Worm (Caenorhabditis elegans) whole organism, L1 larva: Measurements from ENCODE around the gene H28G03.3.

Experiments used
- C34B4.2 ChIP-seq: sonication (generic microtip); optimal IDR thresholded peaks from 2 replicates; lab custom pipeline; 2017; ENCODE audit warnings: mild to moderate bottlenecking, missing genetic modification characterization, missing compliant biosample characterization
- alr-1 ChIP-seq: fragments of 200-800 bp; sonication (Bioruptor generic); optimal IDR thresholded peaks from 2 replicates; lab custom pipeline; 2018; ENCODE audit warnings: borderline replicate concordance, mild to moderate bottlenecking, missing genetic modification characterization, missing compliant biosample characterization
- blmp-1 ChIP-seq: fragments of 150-350 bp; optimal IDR thresholded peaks from 2 replicates; lab custom pipeline; 2014; ENCODE audit warnings: missing biosample characterization, missing genetic modification characterization
- ceh-63 ChIP-seq: fragments of 200-800 bp; sonication (Bioruptor generic); optimal IDR thresholded peaks from 2 replicates; lab custom pipeline; 2018; ENCODE audit warnings: mild to moderate bottlenecking, missing genetic modification characterization, missing compliant biosample characterization
- ceh-82 ChIP-seq, 3 experiments: fragments of 150-350 bp in 1 of 3; sonication (generic microtip) in 2 of 3; optimal IDR thresholded peaks; 2 replicates each; lab custom pipeline; 2014 to 2017; ENCODE audit warnings: missing biosample characterization in 3 of 3, missing genetic modification characterization in 3 of 3
- ceh-88 ChIP-seq: fragments of 200-800 bp; sonication (Bioruptor generic); IDR thresholded peaks from 2 replicates; pipeline ENCODE4 v1.3.6; 2022; ENCODE audit warnings: missing genetic modification characterization, missing compliant biosample characterization
- efl-1 ChIP-seq, 4 experiments: fragments of 150-350 bp; optimal IDR thresholded peaks in 3 of 4; peaks in 1 of 4; 1 replicate in 1 of 4; 2 replicates in 3 of 4; lab custom pipeline; 2014; ENCODE audit warnings: missing biosample characterization in 2 of 4, missing genetic modification characterization in 2 of 4, missing genetic modification reagents in 2 of 4
- egl-13 ChIP-seq: sonication (generic microtip); optimal IDR thresholded peaks from 2 replicates; lab custom pipeline; 2016; ENCODE audit warnings: missing genotype, missing genetic modification reagents, missing genetic modification characterization, missing compliant biosample characterization
- elt-3 ChIP-seq, 6 experiments: fragments of 150-350 bp in 1 of 6; sonication (generic microtip); optimal IDR thresholded peaks; 2 replicates each; lab custom pipeline; 2017 to 2018; ENCODE audit warnings: missing biosample characterization in 6 of 6, missing genetic modification characterization in 6 of 6, inconsistent platforms in 1 of 6
- fkh-8 ChIP-seq: sonication (generic microtip); optimal IDR thresholded peaks from 2 replicates; lab custom pipeline; 2016; ENCODE audit warnings: mild to moderate bottlenecking, missing genetic modification characterization, missing compliant biosample characterization
- hpl-2 ChIP-seq: fragments of 150-350 bp; optimal IDR thresholded peaks from 2 replicates; lab custom pipeline; 2014; ENCODE audit warnings: missing biosample characterization, missing genetic modification reagents, missing genetic modification characterization
- isw-1 ChIP-seq: fragments of 200-800 bp; sonication (Bioruptor generic); IDR thresholded peaks from 2 replicates; pipeline ENCODE4 v1.3.6; 2022; ENCODE audit warnings: missing genetic modification characterization, missing compliant biosample characterization
- lin-13 ChIP-seq: fragments of 150-350 bp; optimal IDR thresholded peaks from 2 replicates; lab custom pipeline; 2014; ENCODE audit warnings: missing biosample characterization, missing genetic modification reagents, missing genetic modification characterization
- lin-14 ChIP-seq: fragments of 200-800 bp; sonication (Bioruptor generic); optimal IDR thresholded peaks from 2 replicates; lab custom pipeline; 2018; ENCODE audit warnings: mild to moderate bottlenecking, missing genetic modification characterization, moderate library complexity, missing compliant biosample characterization
- lin-15B ChIP-seq: fragments of 150-350 bp; sonication (generic microtip); optimal IDR thresholded peaks from 3 replicates; lab custom pipeline; 2014; ENCODE audit warnings: missing biosample characterization, missing genetic modification characterization
- lin-35 ChIP-seq, 2 experiments: fragments of 150-350 bp; optimal IDR thresholded peaks; 2 replicates each; lab custom pipeline; 2014; ENCODE audit warnings: missing biosample characterization in 2 of 2, missing genetic modification characterization in 2 of 2, missing genetic modification reagents in 2 of 2
- lir-3 ChIP-seq: sonication (generic microtip); optimal IDR thresholded peaks from 2 replicates; lab custom pipeline; 2016; ENCODE audit warnings: mild to moderate bottlenecking, missing genetic modification characterization, moderate library complexity, missing compliant biosample characterization; ENCODE audit not compliant: poor library complexity
- lsy-2 ChIP-seq, 2 experiments: fragments of 150-350 bp; optimal IDR thresholded peaks; 2 replicates each; lab custom pipeline; 2014; ENCODE audit warnings: missing biosample characterization in 2 of 2, missing genetic modification characterization in 2 of 2
- mef-2 ChIP-seq: fragments of 150-350 bp; optimal IDR thresholded peaks from 2 replicates; lab custom pipeline; 2014; ENCODE audit warnings: missing biosample characterization, missing genetic modification characterization
- nhr-12 ChIP-seq: sonication (generic microtip); optimal IDR thresholded peaks from 2 replicates; lab custom pipeline; 2017; ENCODE audit warnings: missing biosample characterization, missing genetic modification characterization
- nhr-20 ChIP-seq: sonication (generic microtip); optimal IDR thresholded peaks from 2 replicates; lab custom pipeline; 2016; ENCODE audit warnings: mild to moderate bottlenecking, missing genetic modification characterization, missing compliant biosample characterization
- nhr-47 ChIP-seq: sonication (generic microtip); optimal IDR thresholded peaks from 2 replicates; lab custom pipeline; 2016; ENCODE audit warnings: mild to moderate bottlenecking, missing genetic modification characterization, moderate library complexity, missing compliant biosample characterization
- nhr-71 ChIP-seq: sonication (generic microtip); optimal IDR thresholded peaks from 2 replicates; lab custom pipeline; 2016; ENCODE audit warnings: mild to moderate bottlenecking, missing genetic modification characterization, moderate library complexity, missing compliant biosample characterization
- nhr-85 ChIP-seq: sonication (generic microtip); peaks from one replicate; lab custom pipeline; 2016; ENCODE audit warnings: missing genetic modification characterization, inconsistent platforms, missing compliant biosample characterization
- nhr-90 ChIP-seq: sonication (generic microtip); optimal IDR thresholded peaks from 2 replicates; lab custom pipeline; 2016; ENCODE audit warnings: mild to moderate bottlenecking, missing genetic modification characterization, missing compliant biosample characterization; ENCODE audit not compliant: poor library complexity
- pag-3 ChIP-seq: sonication (generic microtip); optimal IDR thresholded peaks from 2 replicates; lab custom pipeline; 2017; ENCODE audit warnings: missing genetic modification characterization, mild to moderate bottlenecking, missing compliant biosample characterization, antibody characterized with exemption, borderline replicate concordance; ENCODE audit not compliant: insufficient read depth
- rnt-1 ChIP-seq: sonication (generic microtip); optimal IDR thresholded peaks from 2 replicates; lab custom pipeline; 2016; ENCODE audit warnings: mild to moderate bottlenecking, missing genetic modification characterization, moderate library complexity, missing compliant biosample characterization
- skn-1 ChIP-seq: fragments of 150-350 bp; optimal IDR thresholded peaks from 2 replicates; lab custom pipeline; 2014; ENCODE audit warnings: missing biosample characterization, missing genetic modification characterization
- snu-23 ChIP-seq: sonication (generic microtip); optimal IDR thresholded peaks from 2 replicates; lab custom pipeline; 2016; ENCODE audit warnings: missing genetic modification characterization, missing compliant biosample characterization
- swsn-7 ChIP-seq: sonication (generic microtip); optimal IDR thresholded peaks from 2 replicates; lab custom pipeline; 2016; ENCODE audit warnings: missing genetic modification characterization, missing compliant biosample characterization
- tlp-1 ChIP-seq: fragments of 150-350 bp; optimal IDR thresholded peaks from 2 replicates; lab custom pipeline; 2014; ENCODE audit warnings: missing biosample characterization, missing genetic modification characterization
- unc-130 ChIP-seq: fragments of 150-350 bp; optimal IDR thresholded peaks from 2 replicates; lab custom pipeline; 2017; ENCODE audit warnings: missing biosample characterization, missing genetic modification characterization, inconsistent platforms
- unc-30 ChIP-seq: sonication (generic microtip); optimal IDR thresholded peaks from 2 replicates; lab custom pipeline; 2017; ENCODE audit warnings: missing biosample characterization, missing genetic modification characterization
- unc-86 ChIP-seq: sonication (generic microtip); optimal IDR thresholded peaks from 2 replicates; lab custom pipeline; 2016; ENCODE audit warnings: missing genetic modification characterization, missing compliant biosample characterization

H28G03.3 gene

DNA sequence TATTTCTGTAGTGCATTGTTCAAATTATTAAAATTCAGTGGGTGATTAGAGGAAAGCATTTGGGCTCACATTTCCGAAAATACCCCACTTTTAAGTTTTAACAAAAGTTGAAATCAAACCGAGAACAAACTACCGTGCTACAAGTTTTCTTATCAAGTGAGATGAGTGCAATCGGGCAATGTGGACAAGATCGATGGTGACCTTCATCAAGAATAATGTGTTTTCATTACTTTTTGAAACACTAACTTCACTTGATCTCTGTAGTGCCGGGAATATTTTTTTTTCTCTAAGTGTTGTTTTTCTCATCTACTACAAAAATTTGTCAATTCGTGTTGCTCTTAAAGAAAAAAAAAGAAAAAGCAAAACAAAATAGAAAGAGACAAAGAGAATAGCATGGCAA is 17.3 kb downstream of the H28G03.3 start:
- TF ChIP-seq nhr-20, result peak; percentile 28
- no peak for TF ChIP-seq lin-15B (tag; lab: Kevin White, UChicago)
- peak; percentile 73 for TF ChIP-seq nhr-85 (tag; lab: Kevin White, UChicago)
- no peak for TF ChIP-seq hpl-2
- no peak for TF ChIP-seq unc-30
- TF ChIP-seq ceh-63 (GFP tag; lab: Kevin White, UChicago), result no peak
- TF ChIP-seq blmp-1 (tag; lab: Kevin White, UChicago), result peak; percentile 73
- no peak for TF ChIP-seq efl-1 (optimal IDR thresholded peaks at IDR 0.05; lab: Kevin White, UChicago)
- peak in 1 of 2 experiments; percentile 74 for TF ChIP-seq efl-1 (GFP tag; optimal IDR thresholded peaks at IDR 0.05 in 1 of 2; lab: Kevin White, UChicago)
- TF ChIP-seq lin-14 (GFP tag; lab: Kevin White, UChicago), result peak; percentile 4
- TF ChIP-seq elt-3 (tag; optimal IDR thresholded peaks at IDR 0.05; lab: Kevin White, UChicago), result peak in 2 of 6 experiments; percentile 50 to 63
- TF ChIP-seq ceh-88 (GFP tag; lab: Robert Waterston, UW), result no peak
- no peak for TF ChIP-seq lsy-2 (tag; optimal IDR thresholded peaks at IDR 0.05; lab: Kevin White, UChicago)
- TF ChIP-seq, all 84 proteins: peak for 6

DNA sequence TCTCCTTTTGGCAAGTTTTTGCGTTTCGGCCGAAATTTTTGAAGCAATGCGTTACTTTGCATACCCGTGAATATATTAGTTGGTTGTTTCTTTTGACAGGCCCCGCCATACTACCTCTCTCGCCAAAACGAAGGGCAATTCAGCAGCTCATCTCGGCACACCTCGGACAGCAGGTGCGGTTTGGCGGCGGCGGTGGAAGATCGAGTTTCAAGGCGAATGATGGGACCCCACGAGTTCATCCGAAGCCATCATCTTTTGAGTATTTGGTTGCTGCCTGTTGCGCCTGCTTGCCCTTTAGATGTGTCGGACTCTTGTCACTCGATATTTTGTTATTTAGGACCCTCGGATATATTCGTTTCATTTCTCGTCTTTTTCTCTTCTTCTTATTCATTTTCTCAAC is 17.8 kb downstream of the H28G03.3 start:
- TF ChIP-seq rnt-1 (tag; lab: Kevin White, UChicago), result peak; percentile 25
- no peak for TF ChIP-seq lsy-2 (tag; optimal IDR thresholded peaks at IDR 0.05; lab: Kevin White, UChicago)
- no peak for TF ChIP-seq mef-2 (tag; lab: Kevin White, UChicago)
- no peak for TF ChIP-seq efl-1 (optimal IDR thresholded peaks at IDR 0.05; lab: Kevin White, UChicago)
- no peak for TF ChIP-seq efl-1 (GFP tag; optimal IDR thresholded peaks at IDR 0.05 in 1 of 2; lab: Kevin White, UChicago)
- TF ChIP-seq swsn-7 (tag; lab: Kevin White, UChicago), result no peak
- no peak for TF ChIP-seq ceh-82 (tag; optimal IDR thresholded peaks at IDR 0.05; lab: Kevin White, UChicago)
- TF ChIP-seq lin-15B (tag; lab: Kevin White, UChicago), result no peak
- no peak for TF ChIP-seq lin-13 (GFP tag; lab: Kevin White, UChicago)
- TF ChIP-seq pag-3 (tag; lab: Kevin White, UChicago), result peak; percentile 51
- peak; percentile 31 for TF ChIP-seq nhr-71
- no peak for TF ChIP-seq nhr-47 (tag; lab: Kevin White, UChicago)
- TF ChIP-seq alr-1, result no peak
- no peak for TF ChIP-seq unc-130 (tag; lab: Kevin White, UChicago)

DNA sequence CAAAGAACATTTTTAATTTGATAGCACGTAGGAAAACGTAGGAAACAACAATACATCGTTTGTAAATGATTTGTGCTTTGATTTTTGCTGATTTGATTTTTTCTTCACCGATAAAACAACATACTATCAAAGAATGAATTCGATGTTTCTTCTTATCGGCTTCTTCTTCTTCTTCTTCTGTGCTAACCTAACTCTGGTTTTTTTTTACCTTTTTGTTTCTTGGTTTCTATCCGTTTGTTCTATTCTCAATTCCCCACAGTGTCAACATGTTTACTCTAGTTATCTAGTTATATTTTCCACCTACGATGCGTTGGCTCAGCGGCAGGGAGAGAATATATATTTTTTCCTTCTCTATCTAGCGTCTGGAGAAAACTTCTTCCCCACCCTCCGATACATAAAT is 18.3 kb downstream of the H28G03.3 start:
- TF ChIP-seq nhr-12 (tag; lab: Kevin White, UChicago) (no peak), lin-35 (GFP tag; optimal IDR thresholded peaks at IDR 0.05; lab: Kevin White, UChicago) (no peak), tlp-1 (no peak), nhr-20 (peak; percentile 9), lsy-2 (tag; optimal IDR thresholded peaks at IDR 0.05; lab: Kevin White, UChicago) (peak in 1 of 2 experiments; percentile 2), fkh-8 (tag; lab: Kevin White, UChicago) (no peak)

DNA sequence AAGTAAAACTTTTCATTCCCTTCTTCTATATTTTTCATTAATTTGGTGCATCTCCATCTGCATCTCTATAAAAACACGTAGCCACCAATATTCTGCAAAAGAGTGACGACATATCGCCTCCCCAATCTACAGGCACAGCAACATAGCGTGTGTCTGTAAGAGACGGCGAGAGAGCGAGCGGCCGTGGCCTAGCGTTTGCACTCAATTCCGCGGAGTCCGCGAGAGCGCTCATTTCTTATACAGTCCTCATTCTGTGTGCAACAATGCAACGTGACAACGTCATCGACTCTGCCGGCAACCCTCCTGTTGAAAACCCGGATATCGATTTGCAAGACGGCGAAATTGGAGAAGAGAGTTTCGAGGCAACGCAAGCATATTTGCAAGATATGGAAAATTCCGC is 20.6 kb downstream of the H28G03.3 start, which contains the start of gene H28G03.2:
TSS of gene H28G03.2 (plus strand) at position 200 of the 400 bp plus-strand sequence.
- TF ChIP-seq snu-23 (GFP tag; lab: Kevin White, UChicago) (peak; percentile 9), rnt-1 (tag; lab: Kevin White, UChicago) (peak; percentile 58), skn-1 (tag; lab: Kevin White, UChicago) (no peak), egl-13 (tag; lab: Kevin White, UChicago) (no peak), unc-86 (no peak), nhr-90 (tag; lab: Kevin White, UChicago) (no peak), alr-1 (no peak), lin-13 (GFP tag; lab: Kevin White, UChicago) (no peak), nhr-71 (peak; percentile 1), hpl-2 (no peak), lir-3 (tag; lab: Kevin White, UChicago) (no peak), isw-1 (no peak), lin-14 (GFP tag; lab: Kevin White, UChicago) (peak; percentile 45), ceh-82 (tag; optimal IDR thresholded peaks at IDR 0.05; lab: Kevin White, UChicago) (peak in 1 of 3 experiments; percentile 17), C34B4.2 (no peak)
